Worm (Caenorhabditis elegans): Measurements from ENCODE around the gene nhr-35.

nhr-35 gene

DNA sequence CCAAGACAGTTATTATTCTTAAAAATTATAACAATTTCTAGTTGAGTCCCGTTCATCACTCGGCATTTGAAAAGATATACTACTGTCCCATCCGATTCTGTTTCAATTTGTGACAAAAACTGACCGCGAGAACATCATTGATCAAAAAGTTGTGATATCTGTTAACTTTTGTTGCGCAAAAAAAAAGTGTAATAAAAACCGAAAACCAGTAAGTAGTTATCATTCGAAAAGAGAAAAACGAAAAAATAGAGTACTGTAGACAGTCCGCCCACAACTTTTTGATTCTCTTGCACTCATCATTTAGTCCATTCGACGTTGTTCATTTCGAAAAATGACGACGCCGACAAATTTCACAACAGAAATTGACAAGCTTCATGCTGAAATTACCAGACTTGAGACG lies 38.6 kb downstream of the nhr-35 start, which contains the start of gene amt-1:
TSS of gene amt-1 (plus strand) at position 301 of the 400 bp plus-strand sequence.
- TF ChIP-seq sox-2 (GFP tag; IDR thresholded peaks at IDR 0.05) (no peak), ceh-22 (tag; optimal IDR thresholded peaks at IDR 0.05) (no peak), elt-4 (tag; optimal IDR thresholded peaks at IDR 0.05) (no peak), K09A11.1 (tag; optimal IDR thresholded peaks at IDR 0.05; ENCODE audit: insufficient read depth) (no peak), hlh-8 (tag; optimal IDR thresholded peaks at IDR 0.05) (no peak), pros-1 (tag; optimal IDR thresholded peaks at IDR 0.05) (no peak), T23F11.4 (GFP tag; optimal IDR thresholded peaks at IDR 0.05) (no peak), ceh-19 (GFP tag; optimal IDR thresholded peaks at IDR 0.05) (no peak)

DNA sequence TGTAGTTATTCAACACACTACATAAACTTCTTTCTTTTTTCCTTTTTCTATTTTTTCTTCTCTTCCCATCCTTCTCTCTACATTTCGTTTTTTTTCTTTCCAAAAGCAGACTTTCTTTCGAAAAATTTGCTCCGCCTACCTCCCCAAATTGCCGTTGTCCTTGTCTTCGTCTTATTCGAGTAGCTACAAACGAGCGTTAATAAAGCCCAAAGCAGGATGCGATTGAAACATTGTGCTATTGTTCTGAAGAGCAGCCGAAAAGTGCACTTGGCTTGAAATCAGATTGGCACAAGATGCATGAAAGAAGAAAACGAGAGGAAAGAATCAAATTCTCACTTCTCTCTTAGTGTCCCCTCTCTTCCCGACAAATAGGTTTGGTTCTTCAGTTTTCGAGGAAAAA lies 42.4 kb downstream of the nhr-35 start:
- TF ChIP-seq unc-86 (tag; optimal IDR thresholded peaks at IDR 0.05) (no peak), unc-42 (tag; optimal IDR thresholded peaks at IDR 0.05) (peak; percentile 61)

DNA sequence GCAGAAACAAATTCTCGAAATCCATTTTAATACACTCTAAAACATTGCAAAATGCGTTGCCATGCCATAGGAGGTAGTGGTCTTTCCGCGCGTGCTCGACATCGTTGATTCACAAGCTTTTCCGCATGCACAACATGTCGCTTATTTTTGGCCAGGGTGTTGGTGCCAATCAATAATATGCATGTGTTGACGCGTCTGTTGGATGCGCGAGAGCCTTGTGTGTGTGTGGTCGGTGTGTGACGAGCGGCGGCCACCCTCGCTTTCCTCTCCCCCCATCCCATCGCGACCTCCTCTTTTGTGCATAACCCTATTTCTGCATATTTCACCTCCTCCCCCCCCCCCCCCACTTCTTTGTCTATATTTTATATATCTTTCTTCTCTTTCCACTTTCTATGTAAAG lies 43.8 kb downstream of the nhr-35 start:
- TF ChIP-seq ztf-16 (tag; optimal IDR thresholded peaks at IDR 0.05) (no peak), fkh-6 (tag; optimal IDR thresholded peaks at IDR 0.05) (no peak), hlh-6 (tag; optimal IDR thresholded peaks at IDR 0.05) (no peak), ceh-22 (tag; optimal IDR thresholded peaks at IDR 0.05) (no peak), hlh-30 (tag; optimal IDR thresholded peaks at IDR 0.05; ENCODE audit: insufficient read depth) (peak; percentile 19), ceh-19 (GFP tag; optimal IDR thresholded peaks at IDR 0.05) (peak; percentile 20), hlh-15 (tag; optimal IDR thresholded peaks at IDR 0.05) (no peak), unc-86 (tag; optimal IDR thresholded peaks at IDR 0.05) (no peak), sox-2 (GFP tag; IDR thresholded peaks at IDR 0.05) (0 out of 2 replicates have a peak, but pooled peaks have one; percentile 11), tbx-2 (tag; optimal IDR thresholded peaks at IDR 0.05) (no peak), tbx-7 (tag; optimal IDR thresholded peaks at IDR 0.05) (no peak), nhr-11 (tag; optimal IDR thresholded peaks at IDR 0.05) (no peak), ceh-48 (tag; optimal IDR thresholded peaks at IDR 0.05) (peak; percentile 88), fax-1 (tag; optimal IDR thresholded peaks at IDR 0.05) (no peak), sdc-2 (tag; optimal IDR thresholded peaks at IDR 0.05) (no peak), pros-1 (tag; optimal IDR thresholded peaks at IDR 0.05) (no peak), ceh-24 (tag; optimal IDR thresholded peaks at IDR 0.05) (no peak), ets-4 (tag; optimal IDR thresholded peaks at IDR 0.05) (no peak), madf-2 (tag; optimal IDR thresholded peaks at IDR 0.05) (no peak), che-1 (tag; optimal IDR thresholded peaks at IDR 0.05) (no peak), unc-55 (GFP tag; optimal IDR thresholded peaks at IDR 0.05) (no peak), zip-5 (tag; optimal IDR thresholded peaks at IDR 0.05) (no peak), elt-2 (tag; optimal IDR thresholded peaks at IDR 0.05) (no peak), ceh-14 (tag; optimal IDR thresholded peaks at IDR 0.05) (no peak), dmd-4 (tag; optimal IDR thresholded peaks at IDR 0.05; ENCODE audit: borderline replicate concordance) (no peak), hlh-8 (tag; optimal IDR thresholded peaks at IDR 0.05) (no peak), pha-4 (tag; optimal IDR thresholded peaks at IDR 0.05) (no peak), lim-6 (tag; optimal IDR thresholded peaks at IDR 0.05) (no peak), ceh-9 (tag; optimal IDR thresholded peaks at IDR 0.05) (no peak), pqm-1 (tag; optimal IDR thresholded peaks at IDR 0.05) (no peak), ceh-45 (GFP tag; IDR thresholded peaks at IDR 0.05) (no peak), dve-1 (tag; optimal IDR thresholded peaks at IDR 0.05) (no peak), hlh-13 (GFP tag; optimal IDR thresholded peaks at IDR 0.05) (no peak), F13H6.1 (tag; optimal IDR thresholded peaks at IDR 0.05) (no peak), ceh-31 (tag; optimal IDR thresholded peaks at IDR 0.05) (peak; percentile 71), unc-42 (tag; optimal IDR thresholded peaks at IDR 0.05) (peak; percentile 22), elt-4 (tag; optimal IDR thresholded peaks at IDR 0.05) (no peak), ahr-1 (tag; optimal IDR thresholded peaks at IDR 0.05) (no peak), ceh-2 (tag; optimal IDR thresholded peaks at IDR 0.05) (no peak), nfya-1 (tag; optimal IDR thresholded peaks at IDR 0.05) (peak; percentile 43), ama-1 (optimal IDR thresholded peaks at IDR 0.05) (no peak), pag-3 (tag; optimal IDR thresholded peaks at IDR 0.05; ENCODE audit: borderline replicate concordance) (no peak)

Data from whole organism, late embryonic.